Worm (Caenorhabditis elegans) whole organism, L4 larva: ENCODE data around the gene tsn-1.
A peak's percentile ranks its signal among the peaks of the same experiment; 100 is the strongest.

Source experiments
- hlh-30 ChIP-seq: sonication (generic microtip); optimal IDR thresholded peaks from 2 replicates; lab custom pipeline; 2017; ENCODE audit warnings: antibody characterized with exemption, mild to moderate bottlenecking, missing genetic modification characterization, missing compliant biosample characterization; ENCODE audit not compliant: insufficient read depth
- hmg-1.1 ChIP-seq: fragments of 200-800 bp; sonication (Bioruptor generic); IDR thresholded peaks from 2 replicates; pipeline ENCODE4 v1.3.6; 2022; ENCODE audit warnings: missing genetic modification reagents, missing genetic modification characterization, missing compliant biosample characterization
- lim-7 ChIP-seq: fragments of 200-800 bp; sonication (Bioruptor generic); IDR thresholded peaks from 2 replicates; pipeline ENCODE4 v1.3.6; 2022; ENCODE audit warnings: missing genetic modification characterization, missing compliant biosample characterization
- mxl-3 ChIP-seq: fragments of 200-800 bp; sonication (Bioruptor generic); optimal IDR thresholded peaks from 2 replicates; lab custom pipeline; 2018; ENCODE audit warnings: mild to moderate bottlenecking, missing genetic modification characterization, missing compliant biosample characterization
- saeg-2 ChIP-seq: fragments of 200-800 bp; sonication (Bioruptor generic); IDR thresholded peaks from 2 replicates; pipeline ENCODE4 v1.3.6; 2022; ENCODE audit warnings: missing genetic modification reagents, missing genetic modification characterization, missing compliant biosample characterization
- spr-1 ChIP-seq: sonication (generic microtip); optimal IDR thresholded peaks from 2 replicates; lab custom pipeline; 2016; ENCODE audit warnings: mild to moderate bottlenecking, missing genetic modification characterization, missing compliant biosample characterization
- tra-1 ChIP-seq: fragments of 200-800 bp; sonication (Bioruptor generic); IDR thresholded peaks from 2 replicates; pipeline ENCODE4 v1.3.6; 2022; ENCODE audit warnings: missing genetic modification reagents, missing genetic modification characterization, missing compliant biosample characterization
- unc-62 ChIP-seq, 3 experiments: fragments of 150-350 bp in 1 of 3; sonication (generic microtip); optimal IDR thresholded peaks in 2 of 3; peaks in 1 of 3; 1 replicate in 1 of 3; 2 replicates in 2 of 3; lab custom pipeline; 2014 to 2017; ENCODE audit warnings: missing biosample characterization in 3 of 3, missing genetic modification characterization in 3 of 3, missing genetic modification reagents in 3 of 3, missing genotype in 1 of 3
- zip-2 ChIP-seq: fragments of 150-350 bp; optimal IDR thresholded peaks from 2 replicates; lab custom pipeline; 2014; ENCODE audit warnings: missing biosample characterization, missing genetic modification characterization
- ztf-11 ChIP-seq: fragments of 150-350 bp; optimal IDR thresholded peaks from 2 replicates; lab custom pipeline; 2014; ENCODE audit warnings: missing biosample characterization, missing genetic modification characterization

DNA sequence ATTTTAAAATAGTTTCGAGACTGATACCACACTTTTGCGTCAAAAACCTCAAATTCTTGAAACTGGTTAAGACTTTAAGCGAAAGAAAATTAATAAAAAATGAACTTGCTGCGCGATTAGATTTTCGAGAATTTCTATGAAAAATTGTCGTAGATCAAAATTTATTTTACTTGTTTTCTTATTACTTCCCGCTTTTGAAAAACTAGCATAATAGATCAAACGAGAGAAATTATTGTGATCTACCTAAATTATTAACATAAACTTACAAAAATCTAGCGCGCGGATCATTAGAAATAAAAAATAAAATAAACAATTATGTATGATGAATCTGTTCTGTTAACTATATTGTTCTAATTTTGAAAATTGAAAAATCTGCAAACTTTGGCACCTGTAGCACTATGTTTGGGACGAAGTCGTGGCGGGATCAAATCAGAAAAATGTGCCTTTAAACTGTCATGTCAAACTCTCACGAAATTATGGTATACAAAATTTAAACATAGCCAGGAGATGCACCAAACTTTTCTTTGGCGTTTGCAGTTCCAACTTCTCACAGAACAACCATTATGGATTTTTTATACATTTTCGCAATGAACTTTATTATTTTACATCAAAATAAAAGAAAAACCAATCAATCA, 20.2 kb downstream of the tsn-1 start:
- no peak for TF ChIP-seq hlh-30 (tag; lab: Kevin White, UChicago)
- no peak for TF ChIP-seq mxl-3
- peak in 1 of 2 experiments; percentile 69 for TF ChIP-seq unc-62 (GFP tag; optimal IDR thresholded peaks at IDR 0.05 in 1 of 2; lab: Kevin White, UChicago)
- no peak for TF ChIP-seq unc-62 (tag; optimal IDR thresholded peaks at IDR 0.05; lab: Kevin White, UChicago)
- no peak for TF ChIP-seq tra-1 (GFP tag; lab: Robert Waterston, UW)
- no peak for TF ChIP-seq ztf-11 (tag; lab: Kevin White, UChicago)
- TF ChIP-seq spr-1, result no peak
- no peak for TF ChIP-seq lim-7 (GFP tag; lab: Robert Waterston, UW)
- no peak for TF ChIP-seq zip-2
- TF ChIP-seq hmg-1.1, result no peak
- no peak for TF ChIP-seq saeg-2 (GFP tag; lab: Robert Waterston, UW)
